Fruit fly (Drosophila melanogaster): ENCODE measurements around the gene Amnionless.

Amnionless gene

DNA sequence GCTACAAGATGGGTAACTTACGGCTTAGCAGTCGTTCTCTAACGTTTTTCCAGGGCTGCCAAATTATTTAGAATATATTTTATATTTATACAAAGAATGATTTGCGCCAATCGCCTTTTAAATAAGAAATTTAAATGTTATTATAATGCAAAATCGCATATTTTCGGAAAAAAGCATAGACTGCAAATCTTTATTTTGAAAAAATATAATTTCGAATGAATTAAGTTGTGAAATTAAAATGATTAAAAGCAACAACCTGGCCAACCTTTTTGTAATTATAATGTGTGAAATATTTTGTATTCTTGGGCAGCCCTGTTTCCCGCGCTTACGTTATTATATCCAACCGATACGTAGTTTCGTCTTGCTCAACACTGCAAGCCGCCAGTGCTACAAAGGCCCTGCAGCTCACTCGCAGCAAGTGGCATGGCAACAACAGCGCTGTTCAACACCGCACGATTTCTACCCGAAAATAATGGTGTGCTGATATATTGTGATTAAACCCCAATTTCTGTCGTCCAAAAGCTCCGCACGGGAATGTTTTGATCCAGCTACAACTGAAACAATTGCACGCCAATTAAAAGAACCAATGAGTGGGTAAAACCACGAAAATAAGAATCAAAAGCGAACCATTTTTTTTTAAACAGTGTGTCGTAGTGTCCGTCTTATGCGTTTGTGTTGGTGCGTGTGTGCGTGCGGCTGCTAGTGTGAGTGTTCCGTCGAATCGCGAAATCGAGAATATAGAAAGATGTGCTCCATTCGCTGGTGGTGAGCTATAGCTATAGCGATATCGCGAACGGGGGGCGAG lies 8.7 kb upstream of the Amnionless start, which contains the start of gene Pi3K21B (continued):
- TF ChIP-seq Fer2 (tag; optimal IDR thresholded peaks at IDR 0.05) = peak; percentile 88
- peak; percentile 53 for TF ChIP-seq CG6813 (GFP tag; optimal IDR thresholded peaks at IDR 0.05)
- peak; percentile 87 for TF ChIP-seq Dp (GFP tag; optimal IDR thresholded peaks at IDR 0.05)
- TF ChIP-seq CG9876 (GFP tag; optimal IDR thresholded peaks at IDR 0.05) = peak; percentile 93
- peak; percentile 83 for TF ChIP-seq CG17385 (GFP tag; optimal IDR thresholded peaks at IDR 0.05)
- no peak for TF ChIP-seq fd102C (GFP tag; optimal IDR thresholded peaks at IDR 0.05)
- TF ChIP-seq Dip2 (GFP tag; IDR thresholded peaks at IDR 0.05) = no peak
- peak; percentile 73 for TF ChIP-seq CG6791 (GFP tag; IDR thresholded peaks at IDR 0.05; ENCODE audit: partially characterized antibody)
- peak; percentile 70 for TF ChIP-seq sd (tag; optimal IDR thresholded peaks at IDR 0.05)
- 0 out of 2 replicates have a peak, but pooled peaks have one; percentile 12 for TF ChIP-seq sna (GFP tag; IDR thresholded peaks at IDR 0.05; ENCODE audit: partially characterized antibody)
- peak; percentile 93 for TF ChIP-seq ken (GFP tag; IDR thresholded peaks at IDR 0.05)
- TF ChIP-seq CG9727 (GFP tag; optimal IDR thresholded peaks at IDR 0.05) = peak; percentile 87
- TF ChIP-seq aop (GFP tag; IDR thresholded peaks at IDR 0.05) = peak; percentile 57
- TF ChIP-seq CG34224 (GFP tag; IDR thresholded peaks at IDR 0.05; ENCODE audit: partially characterized antibody) = peak; percentile 48; the same call in 1 of the 3 replicates
- peak; percentile 87 for TF ChIP-seq kni (GFP tag; optimal IDR thresholded peaks at IDR 0.05)
- TF ChIP-seq gro (GFP tag; optimal IDR thresholded peaks at IDR 0.05) = peak; percentile 91
- TF ChIP-seq CG1602 (GFP tag; optimal IDR thresholded peaks at IDR 0.05) = peak; percentile 90
- TF ChIP-seq CG11456 (GFP tag; IDR thresholded peaks at IDR 0.05) = peak; percentile 96
- peak; percentile 83 for TF ChIP-seq NC2β (GFP tag; optimal IDR thresholded peaks at IDR 0.05)
- peak in 1 of 2 experiments; percentile 74 for TF ChIP-seq insv (GFP tag; optimal IDR thresholded peaks at IDR 0.05)
- TF ChIP-seq p53 (GFP tag; optimal IDR thresholded peaks at IDR 0.05) = peak; percentile 36
- peak; percentile 95 for TF ChIP-seq gem (tag; optimal IDR thresholded peaks at IDR 0.05)
- peak; percentile 99 for TF ChIP-seq Med (GFP tag)
- peak; percentile 90 for TF ChIP-seq pb (GFP tag; optimal IDR thresholded peaks at IDR 0.05)
- TF ChIP-seq CG31441 (GFP tag; IDR thresholded peaks at IDR 0.05) = peak; percentile 87
- TF ChIP-seq CG15514 (GFP tag; optimal IDR thresholded peaks at IDR 0.05) = peak; percentile 78
- TF ChIP-seq shn (GFP tag; optimal IDR thresholded peaks at IDR 0.05) = peak; percentile 93
- TF ChIP-seq fd64A (GFP tag; optimal IDR thresholded peaks at IDR 0.05) = no peak
- TF ChIP-seq D (optimal IDR thresholded peaks at IDR 0.05) = no peak
- TF ChIP-seq D (GFP tag; optimal IDR thresholded peaks at IDR 0.05) = peak; percentile 77
- peak; percentile 85 for TF ChIP-seq CG34376 (GFP tag; optimal IDR thresholded peaks at IDR 0.05)
- no peak for TF ChIP-seq lov (optimal IDR thresholded peaks at IDR 0.05)
- TF ChIP-seq lov (GFP tag; IDR thresholded peaks at IDR 0.05) = 0 out of 3 replicates have a peak, but pooled peaks have one; percentile 4
- TF ChIP-seq Hsf (GFP tag; optimal IDR thresholded peaks at IDR 0.05) = peak; percentile 90
- TF ChIP-seq ara (GFP tag; IDR thresholded peaks at IDR 0.05) = peak; percentile 82
- TF ChIP-seq bbx (GFP tag; IDR thresholded peaks at IDR 0.05; ENCODE audit: partially characterized antibody) = peak; percentile 54
- TF ChIP-seq tup (GFP tag; optimal IDR thresholded peaks at IDR 0.05) = peak; percentile 90
- peak; percentile 84 for TF ChIP-seq twi (tag; optimal IDR thresholded peaks at IDR 0.05)
- TF ChIP-seq br (optimal IDR thresholded peaks at IDR 0.05) = no peak
- peak; percentile 93 for TF ChIP-seq CG12391 (tag; optimal IDR thresholded peaks at IDR 0.05)
- peak; percentile 86 for TF ChIP-seq Atf3 (GFP tag; optimal IDR thresholded peaks at IDR 0.05)
- peak; percentile 76 for TF ChIP-seq CG11398 (GFP tag; optimal IDR thresholded peaks at IDR 0.05)
- TF ChIP-seq Hr39 (optimal IDR thresholded peaks at IDR 0.05) = no peak
- peak; percentile 82 for TF ChIP-seq CG32772 (GFP tag; IDR thresholded peaks at IDR 0.05)
- TF ChIP-seq CG17359 (tag; optimal IDR thresholded peaks at IDR 0.05) = peak; percentile 87
- TF ChIP-seq otp (GFP tag; IDR thresholded peaks at IDR 0.05) = peak; percentile 84
- peak; percentile 80 for TF ChIP-seq Mes4 (GFP tag; optimal IDR thresholded peaks at IDR 0.05)
- TF ChIP-seq CG4424 (GFP tag; optimal IDR thresholded peaks at IDR 0.05) = peak; percentile 89
- peak; percentile 91 for TF ChIP-seq kay (GFP tag; optimal IDR thresholded peaks at IDR 0.05)
- TF ChIP-seq lbe (GFP tag; optimal IDR thresholded peaks at IDR 0.05) = peak; percentile 83
